Worm (Caenorhabditis elegans): ENCODE measurements around the gene nhr-177.

The nhr-177 gene

ce11 chrV:1577092-1577709, 32.9 kb upstream of the nhr-177 start:
- TF ChIP-seq zfh-2 (GFP tag; conservative IDR thresholded peaks at IDR 0.05), result 0 out of 2 replicates have a peak, but pooled peaks have one; percentile 26
- TF ChIP-seq lsy-27 (tag; optimal IDR thresholded peaks at IDR 0.05; ENCODE audit: borderline replicate concordance, insufficient read depth), result no peak

- TF ChIP-seq D2030.7 (GFP tag; IDR thresholded peaks at IDR 0.05) (no peak), ccch-3 (GFP tag; optimal IDR thresholded peaks at IDR 0.05) (no peak), ceh-79 (tag; optimal IDR thresholded peaks at IDR 0.05) (no peak), lin-40 (tag; optimal IDR thresholded peaks at IDR 0.05) (no peak), F22D6.2 (tag; optimal IDR thresholded peaks at IDR 0.05) (no peak), mes-4 (tag; optimal IDR thresholded peaks at IDR 0.05) (no peak), ceh-27 (GFP tag; optimal IDR thresholded peaks at IDR 0.05) (no peak), pha-4 (tag; optimal IDR thresholded peaks at IDR 0.05) (no peak), attf-6 (GFP tag; IDR thresholded peaks at IDR 0.05) (no peak), nfya-2 (GFP tag; IDR thresholded peaks at IDR 0.05) (no peak), F39B2.1 (GFP tag; IDR thresholded peaks at IDR 0.05) (no peak), ZK185.1 (tag; optimal IDR thresholded peaks at IDR 0.05; ENCODE audit: poor library complexity, severe bottlenecking) (no peak), ztf-6 (GFP tag; IDR thresholded peaks at IDR 0.05) (no peak), ets-4 (GFP tag; optimal IDR thresholded peaks at IDR 0.05) (no peak)
Measured at ce11 chrV:1578572-1579230, 31.4 kb upstream of the nhr-177 start.

- no peak for TF ChIP-seq atf-7 (tag; optimal IDR thresholded peaks at IDR 0.05)
- no peak for TF ChIP-seq F55B11.4 (tag; optimal IDR thresholded peaks at IDR 0.05; ENCODE audit: borderline replicate concordance, insufficient read depth)
- TF ChIP-seq B0261.1 (tag; optimal IDR thresholded peaks at IDR 0.05), result no peak
- TF ChIP-seq Y79H2A.3 (GFP tag; conservative IDR thresholded peaks at IDR 0.05), result no peak
- no peak for TF ChIP-seq mes-4 (tag; optimal IDR thresholded peaks at IDR 0.05)
Measured at ce11 chrV:1579790-1580189, 30.3 kb upstream of the nhr-177 start.

- TF ChIP-seq zfh-2 (GFP tag; conservative IDR thresholded peaks at IDR 0.05) (peak; percentile 51), B0261.1 (tag; optimal IDR thresholded peaks at IDR 0.05) (no peak), B0019.2 (GFP tag; conservative IDR thresholded peaks at IDR 0.05) (no peak), sptf-2 (GFP tag; optimal IDR thresholded peaks at IDR 0.05) (no peak), T07F8.4 (tag; optimal IDR thresholded peaks at IDR 0.05) (no peak), athp-1 (tag; optimal IDR thresholded peaks at IDR 0.05) (no peak)
Measured at ce11 chrV:1583242-1583641, 26.8 kb upstream of the nhr-177 start.

- TF ChIP-seq unc-62 (GFP tag; optimal IDR thresholded peaks at IDR 0.05) (no peak), zfh-2 (GFP tag; conservative IDR thresholded peaks at IDR 0.05) (no peak), F39B2.1 (GFP tag; IDR thresholded peaks at IDR 0.05) (no peak), die-1 (tag; optimal IDR thresholded peaks at IDR 0.05) (no peak), attf-3 (GFP tag; conservative IDR thresholded peaks at IDR 0.05) (no peak), sea-2 (GFP tag; IDR thresholded peaks at IDR 0.05) (no peak), mxl-1 (tag; optimal IDR thresholded peaks at IDR 0.05) (no peak), ztf-25 (GFP tag; IDR thresholded peaks at IDR 0.05) (no peak), nhr-27 (tag; optimal IDR thresholded peaks at IDR 0.05) (no peak), repo-1 (tag; optimal IDR thresholded peaks at IDR 0.05) (no peak), mcd-1 (GFP tag; IDR thresholded peaks at IDR 0.05) (no peak), xnd-1 (tag; optimal IDR thresholded peaks at IDR 0.05) (no peak), akir-1 (GFP tag; optimal IDR thresholded peaks at IDR 0.05) (no peak), snpc-1.1 (tag; optimal IDR thresholded peaks at IDR 0.05; ENCODE audit: insufficient read depth) (no peak)
Measured at ce11 chrV:1585411-1585810, 24.7 kb upstream of the nhr-177 start, which contains the start of gene F16B4.7. F16B4.7 (plus strand) TSS chrV:1585711.
